Fruit fly (Drosophila melanogaster) whole organism, adult: ENCODE results near the gene CG12099.

Source experiments
- CG11617 ChIP-seq: fragments of 200-800 bp; sonication (Bioruptor generic); optimal IDR thresholded peaks from 2 replicates; lab custom pipeline; 2017; ENCODE audit warnings: mild to moderate bottlenecking, missing biosample characterization, missing genetic modification reagents, missing genetic modification characterization
- CG12768 ChIP-seq: fragments of 200-800 bp; sonication (Bioruptor generic); optimal IDR thresholded peaks from 2 replicates; lab custom pipeline; 2017; ENCODE audit warnings: missing biosample characterization, missing genetic modification characterization, mild to moderate bottlenecking, moderate library complexity, missing genetic modification reagents
- CG14711 ChIP-seq: fragments of 200-800 bp; sonication (Bioruptor generic); optimal IDR thresholded peaks from 2 replicates; lab custom pipeline; 2018; ENCODE audit warnings: missing biosample characterization, mild to moderate bottlenecking, missing genetic modification characterization, moderate library complexity
- CG1620 ChIP-seq: fragments of 200-800 bp; sonication (Bioruptor generic); optimal IDR thresholded peaks from 2 replicates; lab custom pipeline; 2016; ENCODE audit warnings: missing biosample characterization, missing genetic modification characterization
- CG33017 ChIP-seq: fragments of 200-800 bp; sonication (Bioruptor generic); optimal IDR thresholded peaks from 2 replicates; lab custom pipeline; 2018; ENCODE audit warnings: missing biosample characterization, mild to moderate bottlenecking, missing genetic modification characterization, moderate library complexity
- CG5204 ChIP-seq: fragments of 200-800 bp; sonication (Bioruptor generic); optimal IDR thresholded peaks from 2 replicates; lab custom pipeline; 2016; ENCODE audit warnings: missing biosample characterization, missing genetic modification characterization
- CG7045 ChIP-seq: fragments of 200-800 bp; sonication (Bioruptor generic); optimal IDR thresholded peaks from 2 replicates; lab custom pipeline; 2017; ENCODE audit warnings: missing biosample characterization, mild to moderate bottlenecking, missing genetic modification characterization
- CG7101 ChIP-seq: fragments of 200-800 bp; sonication (Bioruptor generic); optimal IDR thresholded peaks from 2 replicates; lab custom pipeline; 2018; ENCODE audit warnings: missing biosample characterization, mild to moderate bottlenecking, missing genetic modification characterization, moderate library complexity
- Clk ChIP-seq: fragments of 200-800 bp; sonication (Bioruptor generic); optimal IDR thresholded peaks from 2 replicates; lab custom pipeline; 2017; ENCODE audit warnings: missing biosample characterization, missing genetic modification characterization
- Crg-1 ChIP-seq: fragments of 200-800 bp; sonication (Bioruptor generic); optimal IDR thresholded peaks from 2 replicates; lab custom pipeline; 2016; ENCODE audit warnings: missing biosample characterization, missing genetic modification characterization
- Hr96 ChIP-seq: fragments of 200-800 bp; sonication (Bioruptor generic); optimal IDR thresholded peaks from 2 replicates; lab custom pipeline; 2016; ENCODE audit warnings: missing biosample characterization, missing genetic modification characterization
- Mnt ChIP-seq: fragments of 200-800 bp; sonication (Bioruptor generic); optimal IDR thresholded peaks from 2 replicates; lab custom pipeline; 2016; ENCODE audit warnings: missing biosample characterization, mild to moderate bottlenecking, missing genetic modification characterization
- bab1 ChIP-seq: fragments of 200-800 bp; sonication (Bioruptor generic); optimal IDR thresholded peaks from 3 replicates; lab custom pipeline; 2019; ENCODE audit warnings: missing biosample characterization, mild to moderate bottlenecking, missing genetic modification characterization, moderate library complexity
- cic ChIP-seq: fragments of 200-800 bp; sonication (Bioruptor generic); optimal IDR thresholded peaks from 2 replicates; lab custom pipeline; 2017; ENCODE audit warnings: missing biosample characterization, mild to moderate bottlenecking, missing genetic modification characterization, moderate library complexity
- cnc ChIP-seq, 2 experiments: fragments of >200 bp; optimal IDR thresholded peaks; 2 replicates each; lab custom pipeline; 2017
- kay ChIP-seq: fragments of 200-800 bp; sonication (Bioruptor generic); peaks from one replicate; lab custom pipeline; 2016; ENCODE audit warnings: missing biosample characterization, missing genetic modification characterization, borderline replicate concordance
- ovo ChIP-seq: fragments of 200-800 bp; sonication (Bioruptor generic); optimal IDR thresholded peaks from 2 replicates; lab custom pipeline; 2016; ENCODE audit warnings: missing biosample characterization, missing genetic modification characterization
- pad ChIP-seq: fragments of 200-800 bp; sonication (Bioruptor generic); optimal IDR thresholded peaks from 3 replicates; lab custom pipeline; 2017; ENCODE audit warnings: missing biosample characterization, missing genetic modification characterization, mild to moderate bottlenecking, moderate library complexity, missing genetic modification reagents
- tj ChIP-seq: fragments of 200-800 bp; sonication (Bioruptor generic); optimal IDR thresholded peaks from 3 replicates; lab custom pipeline; 2017; ENCODE audit warnings: missing biosample characterization, mild to moderate bottlenecking, missing genetic modification characterization, moderate library complexity
- toe ChIP-seq: fragments of 200-800 bp; sonication (Bioruptor generic); optimal IDR thresholded peaks from 2 replicates; lab custom pipeline; 2016; ENCODE audit warnings: missing biosample characterization, missing genetic modification characterization

Gene CG12099

dm6 chr3L:1558178-1558788 is at the start of gene CG12099, which contains the start of gene Pex10:
CG12099 (minus strand) TSS chr3L:1558484.
Pex10 (plus strand) TSS chr3L:1558228.
- TF ChIP-seq Hr96 (GFP tag; lab: Kevin White, UChicago), result peak; percentile 83
- TF ChIP-seq CG33017 (tag; lab: Kevin White, UChicago), result peak; percentile 86
- TF ChIP-seq tj (GFP tag; lab: Kevin White, UChicago), result peak; percentile 84
- peak; percentile 83 for TF ChIP-seq pad
- peak; percentile 93 for TF ChIP-seq Crg-1 (GFP tag; lab: Kevin White, UChicago)
- peak; percentile 90 for TF ChIP-seq CG1620 (GFP tag; lab: Kevin White, UChicago)
- TF ChIP-seq CG14711 (tag; lab: Kevin White, UChicago), result peak; percentile 83
- peak; percentile 93 for TF ChIP-seq CG7101 (tag; lab: Kevin White, UChicago)
- TF ChIP-seq kay (GFP tag; lab: Kevin White, UChicago), result no peak
- peak; percentile 66 for TF ChIP-seq cic (GFP tag; lab: Kevin White, UChicago)
- peak; percentile 89 for TF ChIP-seq CG7045 (GFP tag; lab: Kevin White, UChicago)
- peak; percentile 93 for TF ChIP-seq Clk
- no peak for TF ChIP-seq CG5204 (GFP tag; lab: Kevin White, UChicago)
- TF ChIP-seq toe (GFP tag; lab: Kevin White, UChicago), result peak; percentile 94
- TF ChIP-seq CG11617 (GFP tag; lab: Kevin White, UChicago), result peak; percentile 95
- TF ChIP-seq CG12768 (GFP tag; lab: Kevin White, UChicago), result peak; percentile 95
- TF ChIP-seq ovo, result peak; percentile 86
- peak; percentile 92 for TF ChIP-seq Mnt (GFP tag; lab: Kevin White, UChicago)
- TF ChIP-seq bab1 (GFP tag; lab: Kevin White, UChicago), result peak; percentile 91
- TF ChIP-seq cnc (optimal IDR thresholded peaks at IDR 0.05; lab: Kevin White, UChicago), result no peak

DNA sequence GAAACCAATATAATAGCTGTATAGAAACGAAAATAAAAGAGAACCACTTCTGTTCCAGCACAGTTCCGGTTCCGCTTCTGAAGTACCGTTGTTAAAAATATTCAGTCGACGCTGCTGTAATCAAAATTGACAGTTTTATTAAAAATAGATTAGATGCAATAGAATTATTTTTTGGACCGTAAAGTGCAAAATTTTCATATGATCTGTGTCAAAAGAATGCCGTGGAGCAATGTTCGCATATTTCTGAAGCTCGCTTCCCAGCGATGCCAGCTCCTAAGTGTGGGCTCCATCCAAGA is 44.5 kb upstream of the CG12099 start, which contains the start of the genes CG18170 and CG33791:
CG18170 (plus strand) TSS at position 122 of the 296 bp plus-strand sequence.
CG33791 (plus strand) TSS at position 122 of the 296 bp plus-strand sequence.
- TF ChIP-seq bab1 (GFP tag; lab: Kevin White, UChicago), result no peak
- TF ChIP-seq Crg-1 (GFP tag; lab: Kevin White, UChicago), result no peak
- TF ChIP-seq cic (GFP tag; lab: Kevin White, UChicago), result no peak
- no peak for TF ChIP-seq CG14711 (tag; lab: Kevin White, UChicago)
- no peak for TF ChIP-seq toe (GFP tag; lab: Kevin White, UChicago)
- no peak for TF ChIP-seq CG1620 (GFP tag; lab: Kevin White, UChicago)
- TF ChIP-seq CG7045 (GFP tag; lab: Kevin White, UChicago), result no peak
- no peak for TF ChIP-seq tj (GFP tag; lab: Kevin White, UChicago)
- no peak for TF ChIP-seq kay (GFP tag; lab: Kevin White, UChicago)
- no peak for TF ChIP-seq CG5204 (GFP tag; lab: Kevin White, UChicago)
- TF ChIP-seq CG7101 (tag; lab: Kevin White, UChicago), result no peak
- TF ChIP-seq Hr96 (GFP tag; lab: Kevin White, UChicago), result no peak
- TF ChIP-seq Clk, result no peak
- TF ChIP-seq pad, result no peak
- TF ChIP-seq cnc (optimal IDR thresholded peaks at IDR 0.05; lab: Kevin White, UChicago), result no peak
- no peak for TF ChIP-seq CG11617 (GFP tag; lab: Kevin White, UChicago)
- no peak for TF ChIP-seq CG33017 (tag; lab: Kevin White, UChicago)
- no peak for TF ChIP-seq CG12768 (GFP tag; lab: Kevin White, UChicago)

DNA sequence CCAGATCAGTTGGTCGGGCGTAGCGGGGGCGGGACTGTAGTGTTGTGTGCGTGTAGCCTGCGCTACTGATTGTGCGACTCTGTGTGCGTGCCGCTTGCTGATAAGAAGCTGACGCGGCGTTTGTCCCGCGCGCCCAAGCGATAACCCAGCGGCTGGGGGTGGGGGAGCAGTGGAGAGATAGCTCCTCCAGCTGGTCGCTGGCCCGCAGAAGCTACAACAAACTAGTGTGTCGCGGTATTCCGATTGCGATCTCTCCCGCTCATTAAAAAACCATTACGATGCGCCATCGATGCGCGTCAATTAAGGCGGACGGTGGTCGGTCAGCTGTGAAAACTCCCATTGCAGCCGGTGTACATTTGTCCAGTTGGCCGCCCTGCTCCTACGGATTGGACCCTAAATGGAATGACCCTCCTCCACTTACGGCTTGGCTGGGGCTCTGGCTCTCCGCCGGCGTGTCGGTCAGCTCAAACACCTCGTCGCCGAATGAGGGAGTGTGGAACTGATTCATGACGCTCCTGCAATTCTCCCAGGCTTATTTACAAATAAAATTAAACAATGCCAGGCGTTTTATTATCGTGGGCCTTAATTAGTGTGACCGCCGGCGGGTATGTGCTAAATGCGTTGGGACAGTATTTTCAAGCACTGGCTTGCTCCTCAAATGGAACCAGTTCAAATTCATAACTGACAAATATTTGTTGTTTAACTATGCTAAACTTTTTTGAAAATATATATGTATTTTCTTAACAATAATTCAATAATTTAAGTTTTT is 44.0 kb upstream of the CG12099 start, which contains the start of gene CG12104:
CG12104 (minus strand) TSS at position 611 of the 769 bp plus-strand sequence.
- peak; percentile 86 for TF ChIP-seq cic (GFP tag; lab: Kevin White, UChicago)
- no peak for TF ChIP-seq Hr96 (GFP tag; lab: Kevin White, UChicago)
- TF ChIP-seq tj (GFP tag; lab: Kevin White, UChicago), result peak; percentile 80
- TF ChIP-seq CG33017 (tag; lab: Kevin White, UChicago), result no peak
- peak; percentile 20 for TF ChIP-seq CG12768 (GFP tag; lab: Kevin White, UChicago)
- TF ChIP-seq bab1 (GFP tag; lab: Kevin White, UChicago), result peak; percentile 51
- no peak for TF ChIP-seq kay (GFP tag; lab: Kevin White, UChicago)
- TF ChIP-seq toe (GFP tag; lab: Kevin White, UChicago), result no peak
- no peak for TF ChIP-seq Crg-1 (GFP tag; lab: Kevin White, UChicago)
- TF ChIP-seq Clk, result no peak
- peak; percentile 19 for TF ChIP-seq pad
- TF ChIP-seq CG7045 (GFP tag; lab: Kevin White, UChicago), result no peak
- no peak for TF ChIP-seq CG11617 (GFP tag; lab: Kevin White, UChicago)
- TF ChIP-seq cnc (optimal IDR thresholded peaks at IDR 0.05; lab: Kevin White, UChicago), result no peak
- TF ChIP-seq Mnt (GFP tag; lab: Kevin White, UChicago), result peak; percentile 45
- TF ChIP-seq CG14711 (tag; lab: Kevin White, UChicago), result no peak
- peak; percentile 10 for TF ChIP-seq CG7101 (tag; lab: Kevin White, UChicago)
- TF ChIP-seq CG1620 (GFP tag; lab: Kevin White, UChicago), result no peak
- peak; percentile 22 for TF ChIP-seq ovo
- no peak for TF ChIP-seq CG5204 (GFP tag; lab: Kevin White, UChicago)

dm6 chr3L:1592822-1593452 is 34.7 kb upstream of the CG12099 start:
- TF ChIP-seq pad, result peak; percentile 58
- no peak for TF ChIP-seq CG7045 (GFP tag; lab: Kevin White, UChicago)
- peak; percentile 95 for TF ChIP-seq tj (GFP tag; lab: Kevin White, UChicago)
